Worm (Caenorhabditis elegans): ENCODE data around the gene F35E12.10.

The F35E12.10 gene

DNA sequence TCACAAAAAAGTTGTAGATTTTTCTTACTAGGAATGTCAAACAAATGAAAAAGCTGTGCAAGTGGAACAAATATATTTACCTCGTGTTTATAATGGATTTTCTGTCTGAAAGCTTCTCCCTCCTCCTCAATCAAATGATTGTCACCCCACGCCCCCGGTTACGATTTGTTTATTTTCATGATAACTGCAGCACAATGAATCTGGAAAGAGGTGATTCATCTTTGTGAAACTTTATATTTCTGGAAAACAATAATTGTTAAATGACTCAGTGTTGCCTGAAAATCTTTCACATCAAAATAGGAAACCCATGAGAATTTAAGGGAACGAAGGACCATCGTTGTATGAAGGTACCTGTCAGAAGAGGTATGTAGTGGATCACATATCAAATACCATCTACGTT, at the start of gene F35E12.10:
F35E12.10 (minus strand) TSS at position 101 of the 400 bp plus-strand sequence.
- no peak for TF ChIP-seq unc-62 (GFP tag; optimal IDR thresholded peaks at IDR 0.05)
- no peak for TF ChIP-seq egl-27 (tag; optimal IDR thresholded peaks at IDR 0.05)
- no peak for TF ChIP-seq F13H6.1 (tag; optimal IDR thresholded peaks at IDR 0.05)
- no peak for TF ChIP-seq nhr-12 (tag; optimal IDR thresholded peaks at IDR 0.05)
- TF ChIP-seq lsy-2 (tag; optimal IDR thresholded peaks at IDR 0.05) = no peak

- no peak for TF ChIP-seq R02D3.7 (tag; optimal IDR thresholded peaks at IDR 0.05)
- no peak for TF ChIP-seq ZK546.5 (tag; optimal IDR thresholded peaks at IDR 0.05)
- TF ChIP-seq mdl-1 (tag; optimal IDR thresholded peaks at IDR 0.05) = no peak
- TF ChIP-seq nhr-77 (tag; optimal IDR thresholded peaks at IDR 0.05) = no peak
- no peak for TF ChIP-seq ceh-82 (tag; optimal IDR thresholded peaks at IDR 0.05)
- TF ChIP-seq nhr-237 (tag; optimal IDR thresholded peaks at IDR 0.05) = no peak
- TF ChIP-seq nhr-6 (tag; optimal IDR thresholded peaks at IDR 0.05) = no peak
- no peak for TF ChIP-seq ztf-1 (GFP tag; conservative IDR thresholded peaks at IDR 0.05)
- TF ChIP-seq zag-1 (tag; optimal IDR thresholded peaks at IDR 0.05) = no peak
- TF ChIP-seq sma-3 (GFP tag; optimal IDR thresholded peaks at IDR 0.05) = no peak
- no peak for TF ChIP-seq ceh-16 (tag; optimal IDR thresholded peaks at IDR 0.05)
- TF ChIP-seq F13H6.1 (tag; optimal IDR thresholded peaks at IDR 0.05) = no peak
Observed at ce11 chrV:13796246-13796776, 47.8 kb upstream of the F35E12.10 start, which contains the start of gene twk-32. Gene twk-32 (plus strand): TSS chrV:13796641.

ce11 chrV:13794046-13794445, 45.5 kb upstream of the F35E12.10 start:
- no peak for TF ChIP-seq nhr-21 (tag; optimal IDR thresholded peaks at IDR 0.05)
- TF ChIP-seq sma-3 (GFP tag; optimal IDR thresholded peaks at IDR 0.05) = no peak
- TF ChIP-seq aly-2 (tag; optimal IDR thresholded peaks at IDR 0.05) = no peak
- TF ChIP-seq mab-5 (tag; optimal IDR thresholded peaks at IDR 0.05) = no peak
- no peak for TF ChIP-seq unc-55 (GFP tag; optimal IDR thresholded peaks at IDR 0.05)
- no peak for TF ChIP-seq nhr-11 (tag; optimal IDR thresholded peaks at IDR 0.05)
- no peak for TF ChIP-seq nhr-23 (tag; optimal IDR thresholded peaks at IDR 0.05)
- no peak for TF ChIP-seq Y55F3AM.14 (GFP tag; optimal IDR thresholded peaks at IDR 0.05)
- no peak for TF ChIP-seq unc-62 (GFP tag; optimal IDR thresholded peaks at IDR 0.05)
- TF ChIP-seq lin-11 (tag; optimal IDR thresholded peaks at IDR 0.05) = no peak
- no peak for TF ChIP-seq ceh-16 (tag; optimal IDR thresholded peaks at IDR 0.05)
- TF ChIP-seq nhr-77 (tag; optimal IDR thresholded peaks at IDR 0.05) = no peak

- TF ChIP-seq ama-1 (optimal IDR thresholded peaks at IDR 0.05) (peak; percentile 12), nhr-129 (tag; optimal IDR thresholded peaks at IDR 0.05) (peak; percentile 44), unc-39 (tag; optimal IDR thresholded peaks at IDR 0.05) (no peak), sma-3 (GFP tag; optimal IDR thresholded peaks at IDR 0.05) (peak; percentile 7), nhr-21 (tag; optimal IDR thresholded peaks at IDR 0.05) (peak; percentile 50), zag-1 (tag; optimal IDR thresholded peaks at IDR 0.05) (no peak), aly-2 (tag; optimal IDR thresholded peaks at IDR 0.05) (no peak), mab-5 (tag; optimal IDR thresholded peaks at IDR 0.05) (peak; percentile 57), nhr-25 (tag; optimal IDR thresholded peaks at IDR 0.05) (peak; percentile 88), unc-55 (GFP tag; optimal IDR thresholded peaks at IDR 0.05) (peak; percentile 50), sem-4 (tag; optimal IDR thresholded peaks at IDR 0.05) (peak; percentile 18)
Observed at ce11 chrV:13790557-13790956, 42.0 kb upstream of the F35E12.10 start.

DNA sequence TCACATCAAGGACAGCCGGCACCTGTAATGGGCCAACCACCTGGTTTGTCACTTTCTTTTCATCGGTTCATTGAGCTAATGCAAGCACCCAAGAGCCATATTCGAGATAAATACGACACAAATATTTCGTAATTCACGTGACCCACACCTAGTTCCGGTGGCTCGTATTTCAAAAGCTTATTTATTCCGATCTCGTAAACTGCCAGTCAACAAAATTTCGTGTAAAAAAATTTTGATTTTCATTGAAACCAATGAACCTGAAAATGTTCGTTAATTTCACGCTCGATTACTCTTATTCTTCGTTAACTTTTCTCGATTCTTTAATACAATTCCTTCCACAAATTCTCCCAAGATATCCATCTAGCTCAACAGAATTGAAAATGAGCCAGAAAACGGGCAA, 41.6 kb upstream of the F35E12.10 start:
- TF ChIP-seq peb-1 (tag; optimal IDR thresholded peaks at IDR 0.05) = no peak
- TF ChIP-seq nhr-129 (tag; optimal IDR thresholded peaks at IDR 0.05) = no peak
- no peak for TF ChIP-seq nhr-237 (tag; optimal IDR thresholded peaks at IDR 0.05)
- no peak for TF ChIP-seq Y55F3AM.14 (GFP tag; optimal IDR thresholded peaks at IDR 0.05)
- no peak for TF ChIP-seq sma-3 (GFP tag; optimal IDR thresholded peaks at IDR 0.05)
- TF ChIP-seq elt-3 (tag; optimal IDR thresholded peaks at IDR 0.05) = no peak
- no peak for TF ChIP-seq mab-5 (tag; optimal IDR thresholded peaks at IDR 0.05)
- TF ChIP-seq lin-11 (tag; optimal IDR thresholded peaks at IDR 0.05) = no peak
- no peak for TF ChIP-seq lin-13 (GFP tag; optimal IDR thresholded peaks at IDR 0.05)
- no peak for TF ChIP-seq nhr-21 (tag; optimal IDR thresholded peaks at IDR 0.05)
- TF ChIP-seq nhr-10 (tag; optimal IDR thresholded peaks at IDR 0.05) = no peak
- no peak for TF ChIP-seq gmeb-1 (tag; optimal IDR thresholded peaks at IDR 0.05)
